Fruit fly (Drosophila melanogaster): Measurements from ENCODE around the gene CG32262.

Gene CG32262

dm6 chr3L:3842981-3843701, 33.1 kb upstream of the CG32262 start (continued):
- TF ChIP-seq HLH3B (GFP tag; IDR thresholded peaks at IDR 0.05) (no peak), CG17829 (tag; optimal IDR thresholded peaks at IDR 0.05) (peak; percentile 39), CG9932 (GFP tag; IDR thresholded peaks at IDR 0.05) (no peak), grn (GFP tag; optimal IDR thresholded peaks at IDR 0.05) (peak; percentile 97), chm (GFP tag; IDR thresholded peaks at IDR 0.05) (peak; percentile 53; the same call in 1 of the 2 replicates), Xrp1 (GFP tag; IDR thresholded peaks at IDR 0.05) (peak; percentile 54), prd (optimal IDR thresholded peaks at IDR 0.05) (no peak), prd (GFP tag; IDR thresholded peaks at IDR 0.05) (peak; percentile 38; the same call in 2 of the 3 replicates), CG9727 (GFP tag; optimal IDR thresholded peaks at IDR 0.05) (peak; percentile 40), Hr39 (optimal IDR thresholded peaks at IDR 0.05) (no peak), kni (GFP tag; optimal IDR thresholded peaks at IDR 0.05) (peak; percentile 86), CG33557 (GFP tag; optimal IDR thresholded peaks at IDR 0.05) (peak; percentile 48), gsb-n (tag; optimal IDR thresholded peaks at IDR 0.05) (peak; percentile 26), sens (GFP tag) (peak; percentile 89), Awh (GFP tag; IDR thresholded peaks at IDR 0.05) (peak; percentile 40; the same call in 1 of the 2 replicates), CG8765 (GFP tag; IDR thresholded peaks at IDR 0.05) (peak; percentile 44; the same call in 1 of the 2 replicates), Six4 (GFP tag; optimal IDR thresholded peaks at IDR 0.05) (no peak), row (GFP tag; IDR thresholded peaks at IDR 0.05) (peak; percentile 55; the same call in 2 of the 3 replicates), CG17328 (GFP tag; IDR thresholded peaks at IDR 0.05) (0 out of 2 replicates have a peak, but pooled peaks have one; percentile 18), dmrt11E (tag; optimal IDR thresholded peaks at IDR 0.05) (peak; percentile 60), ash1 (GFP tag; optimal IDR thresholded peaks at IDR 0.05) (no peak), z (GFP tag; IDR thresholded peaks at IDR 0.05) (0 out of 3 replicates have a peak, but pooled peaks have one; percentile 26), so (GFP tag; IDR thresholded peaks at IDR 0.05) (no peak), pros (GFP tag; optimal IDR thresholded peaks at IDR 0.05) (peak; percentile 39), chn (GFP tag; optimal IDR thresholded peaks at IDR 0.05) (peak; percentile 35), CG34422 (GFP tag; IDR thresholded peaks at IDR 0.05) (0 out of 3 replicates have a peak, but pooled peaks have one; percentile 11), lola (GFP tag; optimal IDR thresholded peaks at IDR 0.05) (peak in 1 of 3 experiments; percentile 48), CG10267 (tag; optimal IDR thresholded peaks at IDR 0.05) (peak; percentile 24), unpg (GFP tag; optimal IDR thresholded peaks at IDR 0.05) (no peak), hth (optimal IDR thresholded peaks at IDR 0.05) (peak; percentile 64), CG15696 (tag; optimal IDR thresholded peaks at IDR 0.05) (peak; percentile 65), CG12391 (tag; optimal IDR thresholded peaks at IDR 0.05) (peak; percentile 10), Stat92E (GFP tag; optimal IDR thresholded peaks at IDR 0.05) (peak in 1 of 3 experiments; percentile 74), Chrac-16 (GFP tag; optimal IDR thresholded peaks at IDR 0.05) (peak; percentile 39)

- TF ChIP-seq Ets65A (GFP tag), result no peak
- no peak for TF ChIP-seq Dbx (GFP tag; IDR thresholded peaks at IDR 0.05)
- no peak for TF ChIP-seq gce (GFP tag; IDR thresholded peaks at IDR 0.05)
- TF ChIP-seq CG13894 (tag; optimal IDR thresholded peaks at IDR 0.05), result no peak
- TF ChIP-seq bcd (GFP tag; optimal IDR thresholded peaks at IDR 0.05), result no peak
- no peak for TF ChIP-seq CG9215 (GFP tag; IDR thresholded peaks at IDR 0.05)
- no peak for TF ChIP-seq Elba2 (GFP tag; optimal IDR thresholded peaks at IDR 0.05)
- TF ChIP-seq ase (GFP tag; IDR thresholded peaks at IDR 0.05), result no peak
- TF ChIP-seq mam (GFP tag; optimal IDR thresholded peaks at IDR 0.05), result no peak
- TF ChIP-seq CG4730 (GFP tag; IDR thresholded peaks at IDR 0.05), result no peak
- TF ChIP-seq Jarid2 (GFP tag; optimal IDR thresholded peaks at IDR 0.05), result no peak
- no peak for TF ChIP-seq dimm (GFP tag; IDR thresholded peaks at IDR 0.05)
- TF ChIP-seq sqz (GFP tag; optimal IDR thresholded peaks at IDR 0.05), result no peak
- TF ChIP-seq wor (GFP tag; IDR thresholded peaks at IDR 0.05), result no peak
- no peak for TF ChIP-seq CG10366 (GFP tag; IDR thresholded peaks at IDR 0.05)
- TF ChIP-seq CG12391 (tag; optimal IDR thresholded peaks at IDR 0.05), result no peak
- TF ChIP-seq gem (tag; optimal IDR thresholded peaks at IDR 0.05), result no peak
- TF ChIP-seq CG7963 (GFP tag; IDR thresholded peaks at IDR 0.05; ENCODE audit: partially characterized antibody), result no peak
- no peak for TF ChIP-seq vfl (GFP tag; optimal IDR thresholded peaks at IDR 0.05)
These were observed 18.1 kb upstream of the CG32262 start for dm6 chr3L:3828111-3828510.
